Worm (Caenorhabditis elegans): ENCODE measurements around the gene ugt-39.

ugt-39 gene

ce11 chrV:7123188-7123708 lies 33.7 kb upstream of the ugt-39 start, which contains the start of gene lmd-5:
Gene lmd-5 (plus strand): TSS chrV:7123658.
- no peak for TF ChIP-seq mdl-1 (tag; optimal IDR thresholded peaks at IDR 0.05)
- peak; percentile 63 for TF ChIP-seq pha-4 (tag; optimal IDR thresholded peaks at IDR 0.05)

ce11 chrV:7123979-7124378 lies 33.0 kb upstream of the ugt-39 start:
- no peak for TF ChIP-seq eor-1 (tag; optimal IDR thresholded peaks at IDR 0.05)
- no peak for TF ChIP-seq R02D3.7 (tag; optimal IDR thresholded peaks at IDR 0.05)
- TF ChIP-seq elt-3 (tag; optimal IDR thresholded peaks at IDR 0.05): no peak
- no peak for TF ChIP-seq nhr-11 (tag; optimal IDR thresholded peaks at IDR 0.05)
- TF ChIP-seq nhr-76 (tag; optimal IDR thresholded peaks at IDR 0.05): no peak
- no peak for TF ChIP-seq ceh-82 (tag; optimal IDR thresholded peaks at IDR 0.05)
- no peak for TF ChIP-seq snpc-4 (tag; optimal IDR thresholded peaks at IDR 0.05)
- no peak for TF ChIP-seq lin-15B (tag; optimal IDR thresholded peaks at IDR 0.05)
- no peak for TF ChIP-seq sea-2 (GFP tag; optimal IDR thresholded peaks at IDR 0.05)
- no peak for TF ChIP-seq ama-1 (optimal IDR thresholded peaks at IDR 0.05)
- no peak for TF ChIP-seq ztf-4 (tag; optimal IDR thresholded peaks at IDR 0.05)
- no peak for TF ChIP-seq elt-1 (tag; optimal IDR thresholded peaks at IDR 0.05)
- no peak for TF ChIP-seq nhr-28 (tag; optimal IDR thresholded peaks at IDR 0.05)
- TF ChIP-seq elt-2 (tag; optimal IDR thresholded peaks at IDR 0.05): no peak
- TF ChIP-seq ztf-11 (tag; optimal IDR thresholded peaks at IDR 0.05): no peak

DNA sequence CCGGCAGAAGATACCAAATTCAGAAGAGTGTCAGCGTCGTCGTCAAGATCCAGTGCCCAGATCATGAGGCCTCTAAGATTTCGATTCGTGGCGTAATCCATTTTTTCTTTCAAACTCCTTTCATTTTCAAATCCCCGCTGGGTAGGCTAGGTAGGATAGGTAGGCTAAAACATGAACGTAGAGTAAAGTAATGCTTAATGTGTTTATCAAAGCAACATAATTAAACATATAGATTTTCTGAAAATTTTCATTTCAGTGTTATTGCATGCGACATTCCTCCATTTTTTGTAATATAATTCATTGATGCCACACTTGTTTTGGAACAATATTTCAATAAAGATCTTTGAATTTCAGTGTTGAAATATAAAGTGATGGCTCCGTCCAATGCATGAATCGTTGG lies 27.5 kb upstream of the ugt-39 start, which contains the start of gene T01C4.8:
TSS of gene T01C4.8 (minus strand) at position 101 of the 400 bp plus-strand sequence.
- TF ChIP-seq nhr-76 (tag; optimal IDR thresholded peaks at IDR 0.05) (no peak), sea-2 (GFP tag; optimal IDR thresholded peaks at IDR 0.05) (no peak), nhr-23 (tag; optimal IDR thresholded peaks at IDR 0.05) (no peak), ZK546.5 (tag; optimal IDR thresholded peaks at IDR 0.05) (no peak), eor-1 (tag; optimal IDR thresholded peaks at IDR 0.05) (no peak), pqm-1 (tag; optimal IDR thresholded peaks at IDR 0.05) (no peak), R02D3.7 (tag; optimal IDR thresholded peaks at IDR 0.05) (no peak), nhr-11 (tag; optimal IDR thresholded peaks at IDR 0.05) (no peak), lin-39 (tag; optimal IDR thresholded peaks at IDR 0.05) (no peak), ztf-4 (tag; optimal IDR thresholded peaks at IDR 0.05) (no peak), nhr-28 (tag; optimal IDR thresholded peaks at IDR 0.05) (no peak), zag-1 (tag; optimal IDR thresholded peaks at IDR 0.05) (no peak)

DNA sequence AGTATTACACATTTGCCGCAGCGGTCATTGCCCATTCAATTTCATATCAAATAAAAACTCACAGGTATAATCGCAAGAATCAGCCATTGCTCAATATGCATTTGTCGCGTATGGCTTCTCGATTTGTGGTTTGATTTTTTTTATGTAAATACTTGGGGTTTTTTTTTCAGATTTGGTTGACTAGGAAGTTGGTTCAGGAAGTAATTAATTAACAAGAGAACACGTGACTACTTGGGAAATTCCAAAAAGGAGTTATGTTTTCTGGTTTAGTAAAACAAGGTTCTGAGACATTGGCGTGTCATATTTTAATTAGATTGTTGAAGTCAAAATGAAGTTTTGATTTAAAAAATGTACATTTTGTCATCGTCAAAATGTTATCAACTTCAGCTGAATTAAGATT lies 26.0 kb upstream of the ugt-39 start, which contains the start of gene srx-36:
TSS of gene srx-36 (minus strand) at position 101 of the 400 bp plus-strand sequence.
- TF ChIP-seq aly-2 (tag; optimal IDR thresholded peaks at IDR 0.05): no peak
- TF ChIP-seq ceh-28 (tag; optimal IDR thresholded peaks at IDR 0.05): no peak
- no peak for TF ChIP-seq R02D3.7 (tag; optimal IDR thresholded peaks at IDR 0.05)
- TF ChIP-seq lin-39 (tag; optimal IDR thresholded peaks at IDR 0.05): no peak
- no peak for TF ChIP-seq nhr-12 (tag; optimal IDR thresholded peaks at IDR 0.05)
- no peak for TF ChIP-seq skn-1 (tag; optimal IDR thresholded peaks at IDR 0.05)
- no peak for TF ChIP-seq ZK546.5 (tag; optimal IDR thresholded peaks at IDR 0.05)
- no peak for TF ChIP-seq nhr-77 (tag; optimal IDR thresholded peaks at IDR 0.05)

DNA sequence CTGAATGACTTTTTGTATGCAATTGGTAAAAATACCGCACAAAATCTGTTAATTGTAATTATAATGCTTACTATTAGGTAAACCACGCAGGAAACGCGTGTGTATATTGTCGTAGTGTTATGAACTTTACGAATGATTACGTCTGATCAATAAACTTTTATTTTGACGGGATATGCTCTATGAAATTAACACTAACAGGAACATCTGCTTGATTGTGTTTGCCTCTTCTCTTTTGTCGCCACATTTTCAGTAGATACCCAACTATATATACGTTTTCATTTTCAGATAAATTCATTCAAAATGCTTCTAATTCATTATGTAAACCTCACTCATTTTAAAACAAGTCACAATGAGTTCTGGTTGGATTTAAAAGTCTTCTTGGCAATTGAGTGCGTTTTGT lies 24.7 kb upstream of the ugt-39 start, which contains the start of gene sre-10:
TSS of gene sre-10 (plus strand) at position 301 of the 400 bp plus-strand sequence.
- TF ChIP-seq pqm-1 (tag; optimal IDR thresholded peaks at IDR 0.05) (no peak), nhr-237 (tag; optimal IDR thresholded peaks at IDR 0.05) (no peak), fkh-10 (GFP tag; optimal IDR thresholded peaks at IDR 0.05) (no peak), nhr-28 (tag; optimal IDR thresholded peaks at IDR 0.05) (no peak), sea-2 (GFP tag; optimal IDR thresholded peaks at IDR 0.05) (no peak), pha-4 (tag; optimal IDR thresholded peaks at IDR 0.05) (no peak), egl-27 (tag; optimal IDR thresholded peaks at IDR 0.05) (no peak), nhr-43 (tag; optimal IDR thresholded peaks at IDR 0.05; ENCODE audit: poor library complexity, severe bottlenecking) (no peak), unc-62 (GFP tag; optimal IDR thresholded peaks at IDR 0.05) (no peak), zag-1 (tag; optimal IDR thresholded peaks at IDR 0.05) (no peak), aly-2 (tag; optimal IDR thresholded peaks at IDR 0.05) (no peak), ama-1 (optimal IDR thresholded peaks at IDR 0.05) (no peak), mml-1 (tag; optimal IDR thresholded peaks at IDR 0.05) (no peak), nfya-1 (tag; optimal IDR thresholded peaks at IDR 0.05; ENCODE audit: insufficient read depth) (no peak), snpc-4 (tag; optimal IDR thresholded peaks at IDR 0.05) (no peak)
